Worm (Caenorhabditis elegans): ENCODE measurements around the gene F22B7.3.

The F22B7.3 gene

ce11 chrIII:8648589-8648988, at the start of gene F22B7.3:
Gene F22B7.3, plus strand, starts transcription at chrIII:8648889.
- TF ChIP-seq pha-4 (tag; optimal IDR thresholded peaks at IDR 0.05) (no peak), ztf-11 (tag; optimal IDR thresholded peaks at IDR 0.05) (no peak), fkh-2 (tag; optimal IDR thresholded peaks at IDR 0.05) (no peak), nhr-237 (tag; optimal IDR thresholded peaks at IDR 0.05) (no peak), elt-1 (tag; optimal IDR thresholded peaks at IDR 0.05) (no peak), ama-1 (optimal IDR thresholded peaks at IDR 0.05) (no peak), ceh-28 (tag; optimal IDR thresholded peaks at IDR 0.05) (no peak), nhr-12 (tag; optimal IDR thresholded peaks at IDR 0.05) (no peak), tbx-2 (tag; optimal IDR thresholded peaks at IDR 0.05) (no peak), nhr-25 (tag; optimal IDR thresholded peaks at IDR 0.05) (no peak), nhr-77 (tag; optimal IDR thresholded peaks at IDR 0.05) (no peak), ceh-9 (tag; optimal IDR thresholded peaks at IDR 0.05) (no peak)

- TF ChIP-seq pqm-1 (tag; optimal IDR thresholded peaks at IDR 0.05), result no peak
- TF ChIP-seq aly-2 (tag; optimal IDR thresholded peaks at IDR 0.05), result no peak
- peak; percentile 26 for TF ChIP-seq nhr-25 (tag; optimal IDR thresholded peaks at IDR 0.05)
- no peak for TF ChIP-seq ztf-4 (tag; optimal IDR thresholded peaks at IDR 0.05)
- no peak for TF ChIP-seq ceh-16 (tag; optimal IDR thresholded peaks at IDR 0.05)
- no peak for TF ChIP-seq lsy-12 (tag; optimal IDR thresholded peaks at IDR 0.05)
- no peak for TF ChIP-seq fos-1 (tag; optimal IDR thresholded peaks at IDR 0.05)
- TF ChIP-seq fkh-2 (tag; optimal IDR thresholded peaks at IDR 0.05), result no peak
- TF ChIP-seq unc-62 (GFP tag; optimal IDR thresholded peaks at IDR 0.05), result no peak
- TF ChIP-seq pha-4 (tag; optimal IDR thresholded peaks at IDR 0.05), result no peak
- no peak for TF ChIP-seq nhr-12 (tag; optimal IDR thresholded peaks at IDR 0.05)
- peak; percentile 90 for TF ChIP-seq nhr-23 (tag; optimal IDR thresholded peaks at IDR 0.05)
- no peak for TF ChIP-seq hmg-11 (tag; optimal IDR thresholded peaks at IDR 0.05)
These were observed 49.7 kb upstream of the F22B7.3 start for ce11 chrIII:8598961-8599360.

- TF ChIP-seq elt-3 (tag; optimal IDR thresholded peaks at IDR 0.05), result no peak
- no peak for TF ChIP-seq nhr-237 (tag; optimal IDR thresholded peaks at IDR 0.05)
- TF ChIP-seq nhr-23 (tag; optimal IDR thresholded peaks at IDR 0.05), result peak; percentile 87
- no peak for TF ChIP-seq egl-5 (tag; optimal IDR thresholded peaks at IDR 0.05)
These were observed 46.5 kb upstream of the F22B7.3 start for ce11 chrIII:8602148-8602547.

- TF ChIP-seq fkh-2 (tag; optimal IDR thresholded peaks at IDR 0.05) (no peak), egl-5 (tag; optimal IDR thresholded peaks at IDR 0.05) (no peak), nhr-28 (tag; optimal IDR thresholded peaks at IDR 0.05) (no peak), ceh-28 (tag; optimal IDR thresholded peaks at IDR 0.05) (no peak), nhr-12 (tag; optimal IDR thresholded peaks at IDR 0.05) (no peak), unc-39 (tag; optimal IDR thresholded peaks at IDR 0.05) (no peak), hmg-11 (tag; optimal IDR thresholded peaks at IDR 0.05) (no peak)
These were observed 43.2 kb upstream of the F22B7.3 start, which contains the start of gene C06E1.1 for ce11 chrIII:8605532-8605931. Gene C06E1.1, plus strand, starts transcription at chrIII:8605832.

- TF ChIP-seq fkh-2 (tag; optimal IDR thresholded peaks at IDR 0.05) (no peak), ama-1 (optimal IDR thresholded peaks at IDR 0.05) (no peak), ceh-82 (tag; optimal IDR thresholded peaks at IDR 0.05) (no peak), hmg-11 (tag; optimal IDR thresholded peaks at IDR 0.05) (no peak), unc-39 (tag; optimal IDR thresholded peaks at IDR 0.05) (no peak), tbx-2 (tag; optimal IDR thresholded peaks at IDR 0.05) (no peak), mdl-1 (tag; optimal IDR thresholded peaks at IDR 0.05) (no peak), nhr-25 (tag; optimal IDR thresholded peaks at IDR 0.05) (no peak), egl-5 (tag; optimal IDR thresholded peaks at IDR 0.05) (no peak), daf-12 (tag; optimal IDR thresholded peaks at IDR 0.05) (no peak), eor-1 (tag; optimal IDR thresholded peaks at IDR 0.05) (no peak)
These were observed 39.0 kb upstream of the F22B7.3 start, which contains the start of gene C06E1.9 for ce11 chrIII:8609683-8610082. Gene C06E1.9, minus strand, starts transcription at chrIII:8609783.

ce11 chrIII:8611282-8611681, 37.4 kb upstream of the F22B7.3 start:
- TF ChIP-seq elt-1 (tag; optimal IDR thresholded peaks at IDR 0.05), result no peak
- TF ChIP-seq nhr-77 (tag; optimal IDR thresholded peaks at IDR 0.05), result no peak
- no peak for TF ChIP-seq nfya-1 (tag; optimal IDR thresholded peaks at IDR 0.05; ENCODE audit: insufficient read depth)
- no peak for TF ChIP-seq nhr-237 (tag; optimal IDR thresholded peaks at IDR 0.05)
- no peak for TF ChIP-seq lsy-12 (tag; optimal IDR thresholded peaks at IDR 0.05)
- no peak for TF ChIP-seq nhr-23 (tag; optimal IDR thresholded peaks at IDR 0.05)
- no peak for TF ChIP-seq mml-1 (tag; optimal IDR thresholded peaks at IDR 0.05)
- TF ChIP-seq egl-27 (tag; optimal IDR thresholded peaks at IDR 0.05), result no peak
- TF ChIP-seq fkh-10 (GFP tag; optimal IDR thresholded peaks at IDR 0.05), result no peak
- TF ChIP-seq unc-62 (GFP tag; optimal IDR thresholded peaks at IDR 0.05), result no peak
- TF ChIP-seq ceh-9 (tag; optimal IDR thresholded peaks at IDR 0.05), result no peak
- TF ChIP-seq pha-4 (tag; optimal IDR thresholded peaks at IDR 0.05), result no peak
- TF ChIP-seq snpc-4 (tag; optimal IDR thresholded peaks at IDR 0.05), result no peak
- TF ChIP-seq ama-1 (optimal IDR thresholded peaks at IDR 0.05), result no peak
- TF ChIP-seq ZK546.5 (tag; optimal IDR thresholded peaks at IDR 0.05), result no peak
- TF ChIP-seq nhr-25 (tag; optimal IDR thresholded peaks at IDR 0.05), result no peak
- TF ChIP-seq egl-5 (tag; optimal IDR thresholded peaks at IDR 0.05), result no peak
- no peak for TF ChIP-seq elt-2 (tag; optimal IDR thresholded peaks at IDR 0.05)
- no peak for TF ChIP-seq jun-1 (tag; optimal IDR thresholded peaks at IDR 0.05)
